Fruit fly (Drosophila melanogaster) whole organism, prepupa: ENCODE data around the gene comm3.
A peak's percentile ranks its signal among the peaks of the same experiment; 100 is the strongest.

ENCODE experiments used
- CG10631 ChIP-seq: fragments of 200-800 bp; sonication (Bioruptor generic); optimal IDR thresholded peaks from 2 replicates; lab custom pipeline; 2016; ENCODE audit warnings: missing biosample characterization, missing genetic modification characterization
- CG11294 ChIP-seq: fragments of 200-800 bp; sonication (Bioruptor generic); IDR thresholded peaks from 2 replicates; pipeline ENCODE4 v1.3.6; 2022; ENCODE audit warnings: missing biosample characterization, missing genetic modification characterization
- CG11762 ChIP-seq: fragments of 200-800 bp; sonication (Bioruptor generic); optimal IDR thresholded peaks from 3 replicates; lab custom pipeline; 2016; ENCODE audit warnings: missing biosample characterization, missing genetic modification characterization; ENCODE audit not compliant: insufficient read depth
- CG11902 ChIP-seq: fragments of 200-800 bp; sonication (Bioruptor generic); optimal IDR thresholded peaks from 3 replicates; lab custom pipeline; 2016; ENCODE audit warnings: missing biosample characterization, missing genetic modification characterization
- CG15336 ChIP-seq: fragments of 200-800 bp; sonication (Bioruptor generic); IDR thresholded peaks from 2 replicates; pipeline ENCODE4 v1.3.6; 2022; ENCODE audit warnings: missing biosample characterization, missing genetic modification characterization
- CG3032 ChIP-seq: fragments of 200-800 bp; optimal IDR thresholded peaks from 2 replicates; lab custom pipeline; 2019; ENCODE audit warnings: missing biosample characterization, mild to moderate bottlenecking, missing genetic modification characterization, moderate library complexity
- CG31627 ChIP-seq: fragments of 200-800 bp; sonication (Bioruptor generic); optimal IDR thresholded peaks from 3 replicates; lab custom pipeline; 2016; ENCODE audit warnings: missing biosample characterization, missing genetic modification characterization
- CG34406 ChIP-seq: fragments of 200-800 bp; sonication (Bioruptor generic); optimal IDR thresholded peaks from 3 replicates; lab custom pipeline; 2016; ENCODE audit warnings: missing biosample characterization, missing genetic modification characterization
- CG3919 ChIP-seq: fragments of 200-800 bp; sonication (Bioruptor generic); optimal IDR thresholded peaks from 3 replicates; lab custom pipeline; 2016; ENCODE audit warnings: missing biosample characterization, missing genetic modification characterization
- CG4318 ChIP-seq: fragments of 200-800 bp; sonication (Bioruptor generic); optimal IDR thresholded peaks from 3 replicates; lab custom pipeline; 2017; ENCODE audit warnings: missing biosample characterization, mild to moderate bottlenecking, missing genetic modification characterization
- CG6163 ChIP-seq: fragments of 200-800 bp; sonication (Bioruptor generic); IDR thresholded peaks from 3 replicates; pipeline ENCODE4 v1.3.6; 2022; ENCODE audit warnings: missing biosample characterization, missing genetic modification characterization
- CG6792 ChIP-seq: fragments of 200-800 bp; sonication (Bioruptor generic); optimal IDR thresholded peaks from 3 replicates; lab custom pipeline; 2016; ENCODE audit warnings: missing biosample characterization, missing genetic modification characterization
- CG6808 ChIP-seq: fragments of 200-800 bp; sonication (Bioruptor generic); optimal IDR thresholded peaks from 3 replicates; lab custom pipeline; 2017; ENCODE audit warnings: missing biosample characterization, missing genetic modification characterization, mild to moderate bottlenecking, moderate library complexity, missing genetic modification reagents
- CG7368 ChIP-seq: fragments of 200-800 bp; sonication (Bioruptor generic); optimal IDR thresholded peaks from 3 replicates; lab custom pipeline; 2016; ENCODE audit warnings: missing biosample characterization, missing genetic modification characterization
- CG8119 ChIP-seq: fragments of 200-800 bp; sonication (Bioruptor generic); IDR thresholded peaks from 3 replicates; pipeline ENCODE4 v1.3.6; 2022; ENCODE audit warnings: missing biosample characterization, missing genetic modification characterization
- CG8632 ChIP-seq: fragments of 200-800 bp; sonication (Bioruptor generic); optimal IDR thresholded peaks from 3 replicates; lab custom pipeline; 2016; ENCODE audit warnings: missing biosample characterization, missing genetic modification characterization
- CG9139 ChIP-seq: fragments of 200-800 bp; sonication (Bioruptor generic); optimal IDR thresholded peaks from 3 replicates; lab custom pipeline; 2017; ENCODE audit warnings: missing biosample characterization, mild to moderate bottlenecking, missing genetic modification characterization
- Eip75B ChIP-seq: fragments of 200-800 bp; sonication (Bioruptor generic); optimal IDR thresholded peaks from 3 replicates; lab custom pipeline; 2016; ENCODE audit warnings: missing biosample characterization, missing genetic modification characterization
- Ets21C ChIP-seq: fragments of 200-800 bp; sonication (Bioruptor generic); optimal IDR thresholded peaks from 3 replicates; lab custom pipeline; 2016; ENCODE audit warnings: missing biosample characterization, missing genetic modification characterization
- Hr38 ChIP-seq: sonication (Bioruptor generic); optimal IDR thresholded peaks from 2 replicates; lab custom pipeline; 2016; ENCODE audit warnings: missing biosample characterization, missing genetic modification characterization
- Hr39 ChIP-seq: fragments of 200-800 bp; sonication (Bioruptor generic); optimal IDR thresholded peaks from 2 replicates; lab custom pipeline; 2016; ENCODE audit warnings: missing biosample characterization, missing genetic modification characterization
- Lpt ChIP-seq: fragments of 200-800 bp; sonication (Bioruptor generic); optimal IDR thresholded peaks from 3 replicates; lab custom pipeline; 2016; ENCODE audit warnings: missing biosample characterization, missing genetic modification characterization
- Met ChIP-seq: fragments of 200-800 bp; sonication (Bioruptor generic); optimal IDR thresholded peaks from 3 replicates; lab custom pipeline; 2016; ENCODE audit warnings: missing biosample characterization, missing genetic modification characterization
- Smox ChIP-seq: fragments of 200-800 bp; sonication (Bioruptor generic); optimal IDR thresholded peaks from 3 replicates; lab custom pipeline; 2016; ENCODE audit warnings: missing biosample characterization, missing genetic modification characterization
- Sox14 ChIP-seq: fragments of 200-800 bp; sonication (Bioruptor generic); optimal IDR thresholded peaks from 3 replicates; lab custom pipeline; 2016; ENCODE audit warnings: missing biosample characterization, missing genetic modification characterization
- Sox15 ChIP-seq: fragments of 200-800 bp; sonication (Bioruptor generic); optimal IDR thresholded peaks from 3 replicates; lab custom pipeline; 2016; ENCODE audit warnings: missing biosample characterization, missing genetic modification characterization
- acj6 ChIP-seq: fragments of 200-800 bp; sonication (Bioruptor generic); optimal IDR thresholded peaks from 3 replicates; lab custom pipeline; 2016; ENCODE audit warnings: missing biosample characterization, missing genetic modification characterization
- cyc ChIP-seq: fragments of 200-800 bp; sonication (Bioruptor generic); optimal IDR thresholded peaks from 3 replicates; lab custom pipeline; 2016; ENCODE audit warnings: missing biosample characterization, missing genetic modification characterization
- dac ChIP-seq: fragments of 200-800 bp; sonication (Bioruptor generic); optimal IDR thresholded peaks from 2 replicates; lab custom pipeline; 2017; ENCODE audit warnings: missing biosample characterization, mild to moderate bottlenecking, missing genetic modification characterization
- dsx ChIP-seq: fragments of 200-800 bp; optimal IDR thresholded peaks from 3 replicates; lab custom pipeline; 2019; ENCODE audit warnings: missing biosample characterization, mild to moderate bottlenecking, missing genetic modification characterization, moderate library complexity; ENCODE audit not compliant: poor library complexity, severe bottlenecking
- eg ChIP-seq: fragments of 200-800 bp; sonication (Bioruptor generic); IDR thresholded peaks from 3 replicates; pipeline ENCODE4 v1.3.6; 2022; ENCODE audit warnings: missing biosample characterization, missing genetic modification characterization
- esn ChIP-seq: fragments of 200-800 bp; sonication (Bioruptor generic); optimal IDR thresholded peaks from 2 replicates; lab custom pipeline; 2016; ENCODE audit warnings: missing biosample characterization, mild to moderate bottlenecking, missing genetic modification characterization, moderate library complexity
- fd59A ChIP-seq: fragments of 200-800 bp; sonication (Bioruptor generic); optimal IDR thresholded peaks from 2 replicates; lab custom pipeline; 2017; ENCODE audit warnings: missing biosample characterization, mild to moderate bottlenecking, missing genetic modification characterization, missing genetic modification reagents
- fkh ChIP-seq: fragments of 200-800 bp; sonication (Bioruptor generic); optimal IDR thresholded peaks from 3 replicates; lab custom pipeline; 2017; ENCODE audit warnings: missing biosample characterization, mild to moderate bottlenecking, missing genetic modification characterization, moderate library complexity
- lz ChIP-seq: fragments of 200-800 bp; sonication (Bioruptor generic); optimal IDR thresholded peaks from 3 replicates; lab custom pipeline; 2016; ENCODE audit warnings: missing biosample characterization, missing genetic modification characterization
- pdm3 ChIP-seq: fragments of 200-800 bp; sonication (Bioruptor generic); optimal IDR thresholded peaks from 3 replicates; lab custom pipeline; 2016; ENCODE audit warnings: missing biosample characterization, missing genetic modification characterization
- svp ChIP-seq: fragments of 200-800 bp; sonication (Bioruptor generic); peaks from one replicate; lab custom pipeline; 2016; ENCODE audit warnings: missing biosample characterization, missing genetic modification characterization
- topi ChIP-seq: fragments of 200-800 bp; sonication (Bioruptor generic); optimal IDR thresholded peaks from 3 replicates; lab custom pipeline; 2016; ENCODE audit warnings: missing biosample characterization, missing genetic modification characterization
- vri ChIP-seq: fragments of 200-800 bp; sonication (Bioruptor generic); optimal IDR thresholded peaks from 3 replicates; lab custom pipeline; 2016; ENCODE audit warnings: missing biosample characterization, mild to moderate bottlenecking, missing genetic modification characterization

comm3 gene

DNA sequence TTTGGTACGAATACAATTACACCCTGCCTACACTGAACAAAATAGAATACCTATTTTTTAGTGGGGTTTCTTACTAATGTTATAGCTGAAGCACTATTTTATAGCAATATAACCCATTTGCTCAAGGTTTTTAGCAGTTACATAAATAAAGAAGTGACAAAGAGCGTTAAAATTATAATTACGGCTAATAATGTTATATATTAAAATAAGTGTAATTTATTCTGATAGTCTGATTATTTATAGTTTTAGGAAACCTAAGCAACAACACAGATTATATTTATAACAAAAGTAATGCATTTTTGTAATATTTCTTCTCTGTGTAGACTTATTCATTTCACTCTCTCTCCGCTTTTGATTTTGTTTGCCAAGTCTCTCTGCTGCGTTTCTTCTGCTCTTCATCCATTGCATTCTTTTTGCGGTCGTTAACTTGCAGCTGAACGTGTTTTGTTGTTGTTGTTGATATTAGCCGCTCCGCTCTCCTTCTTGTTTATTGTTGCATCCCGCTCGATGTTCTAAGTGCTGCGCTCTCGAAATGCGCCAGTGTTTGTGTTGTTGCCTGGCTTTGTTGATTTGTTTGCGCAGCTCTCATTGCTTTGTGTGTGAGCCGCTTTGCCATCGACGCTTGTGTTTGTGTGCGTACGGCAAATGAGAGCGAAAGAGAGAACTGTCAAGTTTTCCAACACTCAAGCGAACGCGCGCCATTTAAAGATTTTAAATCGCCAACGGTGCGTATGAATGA is 21.7 kb downstream of the comm3 start (continued):
- TF ChIP-seq eg (GFP tag; lab: Robert Waterston, UW), result peak; percentile 91
- peak; percentile 49 for TF ChIP-seq vri (GFP tag; lab: Kevin White, UChicago)
- TF ChIP-seq CG6808 (GFP tag; lab: Kevin White, UChicago), result peak; percentile 89
- TF ChIP-seq svp, result peak; percentile 95
- TF ChIP-seq topi (GFP tag; lab: Kevin White, UChicago), result peak; percentile 95
- TF ChIP-seq CG10631 (GFP tag; lab: Kevin White, UChicago), result peak; percentile 98
- TF ChIP-seq pdm3, result peak; percentile 94
- peak; percentile 94 for TF ChIP-seq Smox (GFP tag; lab: Kevin White, UChicago)
- TF ChIP-seq CG15336 (GFP tag; lab: Robert Waterston, UW), result peak; percentile 96
- TF ChIP-seq Lpt, result peak; percentile 95
- TF ChIP-seq Sox15 (GFP tag; lab: Kevin White, UChicago), result peak; percentile 94
- peak; percentile 96 for TF ChIP-seq CG6792 (GFP tag; lab: Kevin White, UChicago)
- TF ChIP-seq acj6 (GFP tag; lab: Kevin White, UChicago), result peak; percentile 98
- peak; percentile 93 for TF ChIP-seq Eip75B (GFP tag; lab: Kevin White, UChicago)
- TF ChIP-seq lz, result peak; percentile 93
- TF ChIP-seq CG7368 (GFP tag; lab: Kevin White, UChicago), result peak; percentile 87
- peak; percentile 95 for TF ChIP-seq CG3919 (GFP tag; lab: Kevin White, UChicago)
- TF ChIP-seq CG4318, result peak; percentile 98
- peak; percentile 95 for TF ChIP-seq CG11762 (GFP tag; lab: Kevin White, UChicago)
- peak; percentile 91 for TF ChIP-seq CG11902 (GFP tag; lab: Kevin White, UChicago)
- TF ChIP-seq dac, result peak; percentile 72
- TF ChIP-seq fkh (GFP tag; lab: Kevin White, UChicago), result peak; percentile 89
- TF ChIP-seq CG8632 (GFP tag; lab: Kevin White, UChicago), result peak; percentile 97
- peak; percentile 88 for TF ChIP-seq dsx (GFP tag; lab: Kevin White, UChicago)
- TF ChIP-seq CG34406, result peak; percentile 97
- peak; percentile 88 for TF ChIP-seq CG6163 (GFP tag; lab: Robert Waterston, UW)
- peak; percentile 87 for TF ChIP-seq CG11294 (GFP tag; lab: Robert Waterston, UW)
- peak; percentile 90 for TF ChIP-seq Sox14 (GFP tag; lab: Kevin White, UChicago)
- TF ChIP-seq Met, result peak; percentile 93
- peak; percentile 93 for TF ChIP-seq CG31627
- TF ChIP-seq CG8119 (GFP tag; lab: Robert Waterston, UW), result peak; percentile 98
- TF ChIP-seq Ets21C (GFP tag; lab: Kevin White, UChicago), result peak; percentile 84
- TF ChIP-seq CG9139 (GFP tag; lab: Kevin White, UChicago), result peak; percentile 87

DNA sequence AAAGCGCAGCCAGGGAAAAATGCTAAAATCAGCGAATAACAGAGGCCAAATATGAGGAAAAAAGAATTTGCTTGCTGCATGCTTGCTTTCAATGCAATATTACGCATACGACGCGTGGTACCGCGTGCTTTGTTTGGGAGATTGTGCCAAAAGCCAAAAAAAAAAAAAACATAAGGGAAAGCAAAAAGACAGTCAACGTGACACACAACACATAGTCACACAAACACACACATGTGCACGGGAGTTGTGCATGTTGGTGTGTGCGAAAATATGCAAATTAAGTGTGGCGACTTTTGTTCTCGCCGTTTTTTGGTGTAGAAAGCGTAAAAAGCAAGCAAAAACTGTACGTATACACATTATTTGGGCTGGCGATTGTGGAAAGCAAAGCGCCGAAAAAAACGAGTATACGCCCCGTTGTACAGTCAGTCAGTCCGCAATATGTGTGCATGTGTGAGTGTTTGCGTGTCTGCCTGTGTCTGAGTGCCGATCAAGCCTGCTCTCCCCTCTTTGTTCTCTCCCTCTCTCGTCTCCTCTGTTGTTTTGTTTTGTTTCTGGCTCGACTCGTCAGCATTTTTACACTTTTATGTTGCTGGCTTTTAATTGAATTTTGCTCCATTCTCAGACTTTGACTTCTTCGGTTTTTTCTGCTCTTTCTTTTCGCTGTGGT is 22.5 kb downstream of the comm3 start:
- no peak for TF ChIP-seq CG31627
- TF ChIP-seq CG15336 (GFP tag; lab: Robert Waterston, UW), result peak; percentile 41; the same call in 1 of the 2 replicates
- no peak for TF ChIP-seq Hr38 (GFP tag; lab: Kevin White, UChicago)
- TF ChIP-seq CG6808 (GFP tag; lab: Kevin White, UChicago), result no peak
- no peak for TF ChIP-seq vri (GFP tag; lab: Kevin White, UChicago)
- no peak for TF ChIP-seq lz
- TF ChIP-seq eg (GFP tag; lab: Robert Waterston, UW), result peak; percentile 16; the same call in 1 of the 3 replicates
- no peak for TF ChIP-seq Smox (GFP tag; lab: Kevin White, UChicago)
- no peak for TF ChIP-seq Hr39
- TF ChIP-seq CG3919 (GFP tag; lab: Kevin White, UChicago), result no peak
- no peak for TF ChIP-seq cyc (GFP tag; lab: Kevin White, UChicago)
- TF ChIP-seq CG3032, result no peak
- TF ChIP-seq CG8632 (GFP tag; lab: Kevin White, UChicago), result no peak
- no peak for TF ChIP-seq fd59A (GFP tag; lab: Kevin White, UChicago)
- TF ChIP-seq CG6163 (GFP tag; lab: Robert Waterston, UW), result no peak; the same call in 2 of the 3 replicates
- no peak for TF ChIP-seq esn (GFP tag; lab: Kevin White, UChicago)
- peak; percentile 59 for TF ChIP-seq svp
